Fruit fly (Drosophila melanogaster): ENCODE data around the gene APC4.

DNA sequence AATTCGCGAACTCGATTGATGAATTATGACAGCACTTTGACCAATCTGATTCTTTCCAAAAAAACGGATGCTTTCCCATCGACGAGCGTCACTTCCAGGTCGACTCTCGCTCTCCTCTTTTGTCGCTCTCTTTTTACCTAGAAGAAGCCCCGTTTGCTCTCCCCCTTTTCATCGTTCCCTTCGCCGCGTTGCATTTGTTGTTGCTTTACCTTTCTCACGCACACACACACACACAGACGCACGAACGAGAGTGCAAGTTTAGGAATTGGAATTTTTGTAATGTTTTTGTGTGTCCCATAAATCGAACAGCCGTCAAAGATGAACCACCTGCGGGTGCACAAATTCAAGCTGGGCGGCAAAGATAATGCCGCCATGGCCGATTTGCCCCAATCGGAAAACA, 33.8 kb upstream of the APC4 start:
- TF ChIP-seq CG8478 (optimal IDR thresholded peaks at IDR 0.05) = no peak
- TF ChIP-seq CTCF (optimal IDR thresholded peaks at IDR 0.05) = no peak
